Worm (Caenorhabditis elegans): ENCODE measurements around the gene acox-1.5.
A peak's percentile ranks its signal among the peaks of the same experiment; 100 is the strongest.

The acox-1.5 gene

ce11 chrIII:9616933-9617332, 24.9 kb upstream of the acox-1.5 start (continued):
- TF ChIP-seq aptf-2 (GFP tag; conservative IDR thresholded peaks at IDR 0.05), result peak; percentile 68; the same call in 1 of the 2 replicates
- TF ChIP-seq F55B11.4 (tag; optimal IDR thresholded peaks at IDR 0.05; ENCODE audit: borderline replicate concordance, insufficient read depth), result no peak
- TF ChIP-seq lin-26 (GFP tag; IDR thresholded peaks at IDR 0.05), result peak; percentile 87
- TF ChIP-seq Y56A3A.18 (GFP tag; IDR thresholded peaks at IDR 0.05), result 0 out of 2 replicates have a peak, but pooled peaks have one; percentile 45
- peak; percentile 95 for TF ChIP-seq mcd-1 (GFP tag; IDR thresholded peaks at IDR 0.05)
- peak; percentile 91 for TF ChIP-seq attf-6 (GFP tag; IDR thresholded peaks at IDR 0.05)
- TF ChIP-seq athp-1 (tag; optimal IDR thresholded peaks at IDR 0.05), result peak; percentile 83
- no peak for TF ChIP-seq sptf-2 (GFP tag; optimal IDR thresholded peaks at IDR 0.05)
- peak; percentile 96 for TF ChIP-seq snpc-1.3 (tag; optimal IDR thresholded peaks at IDR 0.05; ENCODE audit: insufficient read depth)
- TF ChIP-seq mxl-1 (tag; optimal IDR thresholded peaks at IDR 0.05), result no peak
- no peak for TF ChIP-seq cebp-1 (GFP tag; IDR thresholded peaks at IDR 0.05)
- peak; percentile 33 for TF ChIP-seq cebp-1 (tag; optimal IDR thresholded peaks at IDR 0.05)
- peak; percentile 97 for TF ChIP-seq ekl-4 (GFP tag; IDR thresholded peaks at IDR 0.05)
- TF ChIP-seq madf-3 (GFP tag; IDR thresholded peaks at IDR 0.05), result peak; percentile 97
- peak; percentile 99 for TF ChIP-seq efl-1 (GFP tag; optimal IDR thresholded peaks at IDR 0.05)
- peak; percentile 99 for TF ChIP-seq dpl-1 (GFP tag; optimal IDR thresholded peaks at IDR 0.05)
- peak; percentile 97 for TF ChIP-seq F49E8.2 (tag; optimal IDR thresholded peaks at IDR 0.05; ENCODE audit: insufficient read depth)
- peak; percentile 3 for TF ChIP-seq T26A5.8 (tag; optimal IDR thresholded peaks at IDR 0.05)
- 0 out of 2 replicates have a peak, but pooled peaks have one; percentile 7 for TF ChIP-seq ztf-6 (GFP tag; IDR thresholded peaks at IDR 0.05)
- TF ChIP-seq D2030.7 (GFP tag; IDR thresholded peaks at IDR 0.05), result peak; percentile 99
- TF ChIP-seq lsy-27 (tag; optimal IDR thresholded peaks at IDR 0.05; ENCODE audit: borderline replicate concordance, insufficient read depth), result peak; percentile 40
- TF ChIP-seq F39B2.1 (GFP tag; IDR thresholded peaks at IDR 0.05), result peak; percentile 72; the same call in 1 of the 2 replicates
- TF ChIP-seq rec-8 (tag; optimal IDR thresholded peaks at IDR 0.05), result peak in 1 of 2 experiments; percentile 17
- TF ChIP-seq B0019.2 (GFP tag; conservative IDR thresholded peaks at IDR 0.05), result peak; percentile 99
- TF ChIP-seq C17E4.6 (GFP tag; IDR thresholded peaks at IDR 0.05), result peak; percentile 98
- peak; percentile 72 for TF ChIP-seq attf-3 (GFP tag; conservative IDR thresholded peaks at IDR 0.05)
- peak; percentile 98 for TF ChIP-seq Y53G8AR.9 (GFP tag; conservative IDR thresholded peaks at IDR 0.05)
- TF ChIP-seq chd-7 (tag; optimal IDR thresholded peaks at IDR 0.05), result no peak
- TF ChIP-seq hmg-1.2 (GFP tag; IDR thresholded peaks at IDR 0.05), result peak; percentile 85
- TF ChIP-seq ets-4 (GFP tag; optimal IDR thresholded peaks at IDR 0.05), result no peak
- TF ChIP-seq nfya-2 (GFP tag; IDR thresholded peaks at IDR 0.05), result peak; percentile 87; the same call in 1 of the 2 replicates
- TF ChIP-seq die-1 (tag; optimal IDR thresholded peaks at IDR 0.05), result peak; percentile 16
- peak; percentile 85 for TF ChIP-seq ceh-100 (GFP tag; IDR thresholded peaks at IDR 0.05)
- peak; percentile 96 for TF ChIP-seq lsl-1 (GFP tag; optimal IDR thresholded peaks at IDR 0.05)
- peak; percentile 56 to 92 (median 88) for TF ChIP-seq lin-35 (GFP tag; optimal IDR thresholded peaks at IDR 0.05)
- no peak for TF ChIP-seq ama-1 (optimal IDR thresholded peaks at IDR 0.05)
- TF ChIP-seq ama-1 (GFP tag; optimal IDR thresholded peaks at IDR 0.05), result peak in 1 of 2 experiments; percentile 42
- peak; percentile 87 for TF ChIP-seq him-1 (tag; optimal IDR thresholded peaks at IDR 0.05)
- peak; percentile 99 for TF ChIP-seq ztf-18 (tag; optimal IDR thresholded peaks at IDR 0.05)
- 0 out of 2 replicates have a peak, but pooled peaks have one; percentile 21 for TF ChIP-seq K11D2.4 (GFP tag; IDR thresholded peaks at IDR 0.05)
- peak; percentile 83 for TF ChIP-seq snpc-1.1 (tag; optimal IDR thresholded peaks at IDR 0.05; ENCODE audit: insufficient read depth)
- peak; percentile 75 for TF ChIP-seq tbp1 (GFP tag; optimal IDR thresholded peaks at IDR 0.05)
